Worm (Caenorhabditis elegans): ENCODE results near the gene tyr-6.

DNA sequence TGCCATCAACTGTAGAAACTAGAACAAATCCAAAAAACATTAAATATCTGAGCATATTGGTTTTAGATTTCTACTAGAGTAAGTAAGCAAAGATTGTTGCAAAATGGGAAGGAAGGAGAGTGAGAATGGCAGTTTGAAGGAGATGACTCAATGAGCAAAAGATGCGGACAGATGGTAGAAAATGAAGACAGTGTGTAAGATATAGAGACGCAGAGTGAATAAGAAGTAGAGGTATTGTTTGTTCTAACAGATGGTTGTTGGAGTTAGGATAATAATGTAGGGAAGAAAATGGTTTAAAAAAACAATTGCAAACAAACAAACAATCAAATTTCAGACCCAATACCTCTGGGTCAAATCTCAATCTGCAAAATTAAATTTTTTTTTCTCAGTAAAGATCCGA, 9.1 kb upstream of the tyr-6 start, which contains the start of gene tmed-13:
- TF ChIP-seq nhr-77 (tag; optimal IDR thresholded peaks at IDR 0.05): no peak
- TF ChIP-seq fos-1 (tag; optimal IDR thresholded peaks at IDR 0.05): no peak
- TF ChIP-seq nhr-12 (tag; optimal IDR thresholded peaks at IDR 0.05): no peak

Measured in whole organism, L3 larva.